Fruit fly (Drosophila melanogaster) whole organism, embryonic: Measurements from ENCODE around the gene Dmtn.
A peak's percentile ranks its signal among the peaks of the same experiment; 100 is the strongest.

Experiments used
- Atf-2 ChIP-seq: fragments of 200-800 bp; sonication (Bioruptor generic); optimal IDR thresholded peaks from 2 replicates; lab custom pipeline; 2016; ENCODE audit warnings: missing biosample characterization, missing genetic modification characterization
- B-H1 ChIP-seq: fragments of 200-800 bp; sonication (Bioruptor generic); IDR thresholded peaks from 3 replicates; pipeline ENCODE4 v1.3.6; 2022; ENCODE audit warnings: missing biosample characterization, missing genetic modification characterization
- C15 ChIP-seq: fragments of 200-800 bp; sonication (Bioruptor generic); IDR thresholded peaks from 3 replicates; pipeline ENCODE4 v1.3.6; 2022; ENCODE audit warnings: missing biosample characterization, missing genetic modification characterization
- CG10431 ChIP-seq: fragments of 200-800 bp; sonication (Bioruptor generic); optimal IDR thresholded peaks from 3 replicates; lab custom pipeline; 2018; ENCODE audit warnings: missing biosample characterization, mild to moderate bottlenecking, missing genetic modification characterization
- CG10462 ChIP-seq: fragments of 200-800 bp; sonication (Bioruptor generic); optimal IDR thresholded peaks from 2 replicates; lab custom pipeline; 2016; ENCODE audit warnings: missing biosample characterization, missing genetic modification characterization
- CG10543 ChIP-seq: fragments of 200-800 bp; sonication (Bioruptor generic); optimal IDR thresholded peaks from 3 replicates; lab custom pipeline; 2017; ENCODE audit warnings: missing biosample characterization, mild to moderate bottlenecking, missing genetic modification characterization, moderate library complexity
- CG10654 ChIP-seq: fragments of 200-800 bp; sonication (Bioruptor generic); optimal IDR thresholded peaks from 2 replicates; lab custom pipeline; 2016; ENCODE audit warnings: missing biosample characterization, missing genetic modification characterization
- CG12104 ChIP-seq: fragments of 200-800 bp; sonication (Bioruptor generic); optimal IDR thresholded peaks from 3 replicates; lab custom pipeline; 2016; ENCODE audit warnings: missing biosample characterization, missing genetic modification characterization
- CG14710 ChIP-seq: fragments of 200-800 bp; sonication (Bioruptor generic); optimal IDR thresholded peaks from 3 replicates; lab custom pipeline; 2019; ENCODE audit warnings: missing biosample characterization, mild to moderate bottlenecking, missing genetic modification characterization, moderate library complexity
- CG15073 ChIP-seq: fragments of 200-800 bp; sonication (Bioruptor generic); optimal IDR thresholded peaks from 2 replicates; lab custom pipeline; 2016; ENCODE audit warnings: missing biosample characterization, missing genetic modification characterization
- CG17361 ChIP-seq: fragments of 200-800 bp; sonication (Bioruptor generic); IDR thresholded peaks from 3 replicates; pipeline ENCODE4 v1.3.6; 2022; ENCODE audit warnings: missing biosample characterization, missing genetic modification characterization
- CG32767 ChIP-seq: fragments of 200-800 bp; sonication (Bioruptor generic); IDR thresholded peaks from 2 replicates; pipeline ENCODE4 v1.3.6; 2022; ENCODE audit warnings: missing biosample characterization, missing genetic modification characterization
- CG32772 ChIP-seq: fragments of 200-800 bp; sonication (Bioruptor generic); IDR thresholded peaks from 2 replicates; pipeline ENCODE4 v1.3.6; 2022; ENCODE audit warnings: missing biosample characterization, missing genetic modification characterization
- CG34224 ChIP-seq: fragments of 200-800 bp; sonication (Bioruptor generic); IDR thresholded peaks from 3 replicates; pipeline ENCODE4 v1.3.6; 2022; ENCODE audit warnings: missing biosample characterization, missing genetic modification characterization; ENCODE audit not compliant: partially characterized antibody
- CG7372 ChIP-seq: fragments of 200-800 bp; sonication (Bioruptor generic); IDR thresholded peaks from 2 replicates; pipeline ENCODE4 v1.3.6; 2022; ENCODE audit warnings: missing biosample characterization, missing genetic modification characterization
- CG8281 ChIP-seq: fragments of 200-800 bp; sonication (Bioruptor generic); optimal IDR thresholded peaks from 2 replicates; lab custom pipeline; 2018; ENCODE audit warnings: missing biosample characterization, mild to moderate bottlenecking, missing genetic modification characterization, moderate library complexity
- CG8290 ChIP-seq, 3 experiments: fragments of 200-800 bp; sonication (Bioruptor generic); optimal IDR thresholded peaks; 2 replicates each; lab custom pipeline; 2016 to 2019; ENCODE audit warnings: missing biosample characterization in 3 of 3, missing genetic modification characterization in 3 of 3, mild to moderate bottlenecking in 2 of 3, moderate library complexity in 1 of 3
- CG8944 ChIP-seq: fragments of 200-800 bp; sonication (Bioruptor generic); optimal IDR thresholded peaks from 3 replicates; lab custom pipeline; 2016; ENCODE audit warnings: missing biosample characterization, missing genetic modification characterization
- CG9876 ChIP-seq: fragments of 200-800 bp; sonication (Bioruptor generic); optimal IDR thresholded peaks from 2 replicates; lab custom pipeline; 2016; ENCODE audit warnings: missing biosample characterization, missing genetic modification characterization
- CoRest ChIP-seq: fragments of 200-800 bp; sonication (Bioruptor generic); optimal IDR thresholded peaks from 3 replicates; lab custom pipeline; 2018; ENCODE audit warnings: missing biosample characterization, mild to moderate bottlenecking, missing genetic modification characterization, moderate library complexity
- Dad ChIP-seq: fragments of 200-800 bp; sonication (Bioruptor generic); optimal IDR thresholded peaks from 3 replicates; lab custom pipeline; 2016; ENCODE audit warnings: missing biosample characterization, missing genetic modification characterization
- Dfd ChIP-seq, 2 experiments: fragments of >200 bp; optimal IDR thresholded peaks; 2 replicates each; lab custom pipeline; 2017; ENCODE audit warnings: missing biosample characterization in 2 of 2, missing genetic modification characterization in 2 of 2
- ERR ChIP-seq: fragments of 200-800 bp; sonication (Bioruptor generic); optimal IDR thresholded peaks from 2 replicates; lab custom pipeline; 2016; ENCODE audit warnings: missing biosample characterization, missing genetic modification characterization
- Eip74EF ChIP-seq, 2 experiments: fragments of 200-800 bp in 1 of 2; fragments of >200 bp in 1 of 2; sonication (Bioruptor generic) in 1 of 2; optimal IDR thresholded peaks; 2 replicates each; lab custom pipeline; 2017 to 2019; ENCODE audit warnings: missing biosample characterization in 2 of 2, missing genetic modification characterization in 2 of 2, mild to moderate bottlenecking in 1 of 2, moderate library complexity in 1 of 2
- Hmr ChIP-seq: fragments of 200-800 bp; sonication (Bioruptor generic); optimal IDR thresholded peaks from 3 replicates; lab custom pipeline; 2017; ENCODE audit warnings: mild to moderate bottlenecking, missing biosample characterization, missing genetic modification reagents, missing genetic modification characterization
- Hr3 ChIP-seq: fragments of 200-800 bp; sonication (Bioruptor generic); optimal IDR thresholded peaks from 3 replicates; lab custom pipeline; 2016; ENCODE audit warnings: missing biosample characterization, missing genetic modification characterization
- NC2β ChIP-seq: fragments of 200-800 bp; sonication (Bioruptor generic); optimal IDR thresholded peaks from 2 replicates; lab custom pipeline; 2016; ENCODE audit warnings: missing biosample characterization, missing genetic modification characterization
- Nf-YB ChIP-seq: fragments of 200-800 bp; sonication (Bioruptor generic); optimal IDR thresholded peaks from 3 replicates; lab custom pipeline; 2019; ENCODE audit warnings: missing biosample characterization, mild to moderate bottlenecking, missing genetic modification characterization, moderate library complexity
- Side ChIP-seq: fragments of 200-800 bp; sonication (Bioruptor generic); optimal IDR thresholded peaks from 2 replicates; lab custom pipeline; 2016; ENCODE audit warnings: missing biosample characterization, missing genetic modification characterization
- Sox102F ChIP-seq: fragments of 200-800 bp; sonication (Bioruptor generic); optimal IDR thresholded peaks from 2 replicates; lab custom pipeline; 2018; ENCODE audit warnings: missing biosample characterization, mild to moderate bottlenecking, missing genetic modification characterization, moderate library complexity
- Ssrp ChIP-seq: fragments of 200-800 bp; sonication (Bioruptor generic); optimal IDR thresholded peaks from 2 replicates; lab custom pipeline; 2018; ENCODE audit warnings: missing biosample characterization, mild to moderate bottlenecking, missing genetic modification characterization, moderate library complexity
- aop ChIP-seq: fragments of 200-800 bp; sonication (Bioruptor generic); IDR thresholded peaks from 2 replicates; pipeline ENCODE4 v1.3.6; 2022; ENCODE audit warnings: missing biosample characterization, missing genetic modification characterization
- bcd ChIP-seq: fragments of 200-800 bp; sonication (Bioruptor generic); optimal IDR thresholded peaks from 2 replicates; lab custom pipeline; 2017; ENCODE audit warnings: missing biosample characterization, mild to moderate bottlenecking, missing genetic modification characterization
- chif ChIP-seq, 2 experiments: fragments of 200-800 bp; sonication (Bioruptor generic); optimal IDR thresholded peaks; 3 replicates each; lab custom pipeline; 2016; ENCODE audit warnings: missing biosample characterization in 2 of 2, missing genetic modification characterization in 2 of 2
- ci ChIP-seq: fragments of 200-800 bp; sonication (Bioruptor generic); IDR thresholded peaks from 3 replicates; pipeline ENCODE4 v1.3.6; 2022; ENCODE audit warnings: missing biosample characterization, missing genetic modification characterization
- da ChIP-seq: fragments of 200-800 bp; sonication (Bioruptor generic); optimal IDR thresholded peaks from 2 replicates; lab custom pipeline; 2016; ENCODE audit warnings: missing biosample characterization, missing genetic modification characterization
- dati ChIP-seq: fragments of 200-800 bp; sonication (Bioruptor generic); IDR thresholded peaks from 2 replicates; pipeline ENCODE4 v1.3.6; 2022; ENCODE audit warnings: missing biosample characterization, missing genetic modification characterization
- gsb-n ChIP-seq: fragments of 200-800 bp; sonication (Bioruptor generic); optimal IDR thresholded peaks from 3 replicates; lab custom pipeline; 2018; ENCODE audit warnings: missing biosample characterization, mild to moderate bottlenecking, missing genetic modification characterization
- her ChIP-seq: fragments of 200-800 bp; sonication (Bioruptor generic); optimal IDR thresholded peaks from 2 replicates; lab custom pipeline; 2016; ENCODE audit warnings: missing biosample characterization, missing genetic modification characterization
- inv ChIP-seq: fragments of 200-800 bp; sonication (Bioruptor generic); IDR thresholded peaks from 2 replicates; pipeline ENCODE4 v1.3.6; 2022; ENCODE audit warnings: missing biosample characterization, missing genetic modification characterization; ENCODE audit not compliant: partially characterized antibody
- lab ChIP-seq: fragments of 200-800 bp; sonication (Bioruptor generic); optimal IDR thresholded peaks from 3 replicates; lab custom pipeline; 2017; ENCODE audit warnings: missing biosample characterization, missing genetic modification characterization, mild to moderate bottlenecking, moderate library complexity, missing genetic modification reagents
- mam ChIP-seq: fragments of 200-800 bp; sonication (Bioruptor generic); optimal IDR thresholded peaks from 3 replicates; lab custom pipeline; 2016; ENCODE audit warnings: missing biosample characterization, missing genetic modification characterization
- onecut ChIP-seq: fragments of 200-800 bp; sonication (Bioruptor generic); IDR thresholded peaks from 2 replicates; pipeline ENCODE4 v1.3.6; 2022; ENCODE audit warnings: missing biosample characterization, missing genetic modification characterization
- org-1 ChIP-seq: fragments of 200-800 bp; sonication (Bioruptor generic); optimal IDR thresholded peaks from 2 replicates; lab custom pipeline; 2017; ENCODE audit warnings: missing biosample characterization, missing genetic modification characterization
- peb ChIP-seq: fragments of 200-800 bp; sonication (Bioruptor generic); IDR thresholded peaks from 2 replicates; pipeline ENCODE4 v1.3.6; 2022; ENCODE audit warnings: missing biosample characterization, missing genetic modification characterization
- psq ChIP-seq: fragments of 200-800 bp; sonication (Bioruptor generic); optimal IDR thresholded peaks from 2 replicates; lab custom pipeline; 2017; ENCODE audit warnings: missing biosample characterization, missing genetic modification characterization
- sd ChIP-seq: fragments of 200-800 bp; sonication (Bioruptor generic); optimal IDR thresholded peaks from 3 replicates; lab custom pipeline; 2018; ENCODE audit warnings: missing biosample characterization, mild to moderate bottlenecking, missing genetic modification characterization, moderate library complexity
- sob ChIP-seq: fragments of 200-800 bp; sonication (Bioruptor generic); IDR thresholded peaks from 2 replicates; pipeline ENCODE4 v1.3.6; 2022; ENCODE audit warnings: missing biosample characterization, missing genetic modification characterization
- toy ChIP-seq: fragments of 200-800 bp; sonication (Bioruptor generic); IDR thresholded peaks from 2 replicates; pipeline ENCODE4 v1.3.6; 2022; ENCODE audit warnings: missing biosample characterization, missing genetic modification characterization

Gene Dmtn

DNA sequence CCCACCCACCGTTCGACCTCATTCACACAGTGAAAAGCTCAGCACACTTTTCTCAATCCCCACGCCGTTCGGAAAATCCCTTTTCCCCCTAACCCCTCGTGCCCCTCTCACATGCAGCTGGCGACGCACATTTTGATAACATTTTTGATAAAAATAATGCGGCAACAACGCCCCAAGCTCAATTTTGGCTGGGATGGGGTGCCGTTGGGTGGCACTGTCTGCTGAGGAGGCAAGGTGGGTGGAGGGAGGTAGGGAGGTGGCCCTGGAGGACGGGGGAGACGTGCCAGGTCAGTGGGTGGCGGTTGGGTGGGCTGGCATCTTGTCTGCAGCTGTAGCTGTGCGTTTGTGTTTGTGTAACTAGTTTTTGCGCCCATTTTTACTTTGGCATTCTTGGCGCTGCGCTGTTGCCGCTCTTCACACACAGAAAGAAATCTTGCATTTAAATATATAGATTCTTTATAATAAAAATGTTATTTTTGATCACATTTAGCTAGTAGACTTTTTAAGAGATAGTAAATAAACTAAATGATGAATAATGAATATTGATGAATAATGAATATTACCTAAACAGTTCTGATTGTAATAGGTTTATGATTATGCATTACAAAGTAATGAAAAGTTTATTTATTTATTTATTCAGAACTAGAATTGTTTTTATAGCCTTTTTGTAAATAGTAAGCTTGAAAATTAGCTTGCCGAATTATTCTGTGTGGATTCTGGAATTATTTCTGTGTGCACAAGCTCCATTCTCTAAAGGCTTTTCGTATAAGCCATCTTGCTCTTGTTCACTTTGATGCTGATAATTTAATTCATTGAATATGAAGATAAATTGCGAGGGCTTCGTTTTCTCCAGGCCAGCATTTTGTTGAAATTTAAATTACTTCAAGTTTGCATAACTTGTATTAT, 9.0 kb upstream of the Dmtn start (continued):
- TF ChIP-seq CG8944 (GFP tag; lab: Kevin White, UChicago) = no peak
- peak; percentile 20 for TF ChIP-seq CG12104 (GFP tag; lab: Kevin White, UChicago)
- peak; percentile 62 for TF ChIP-seq Sox102F (GFP tag; lab: Kevin White, UChicago)
- no peak for TF ChIP-seq Atf-2 (GFP tag; lab: Kevin White, UChicago)
- peak; percentile 76 for TF ChIP-seq ci (GFP tag; lab: Robert Waterston, UW)
- no peak for TF ChIP-seq da (GFP tag; lab: Kevin White, UChicago)
- TF ChIP-seq CG9876 (GFP tag; lab: Kevin White, UChicago) = no peak
- no peak for TF ChIP-seq CG15073 (GFP tag; lab: Kevin White, UChicago)
- TF ChIP-seq Eip74EF (GFP tag; optimal IDR thresholded peaks at IDR 0.05; lab: Kevin White, UChicago) = no peak
- no peak for TF ChIP-seq Side
- TF ChIP-seq CG8281 (tag; lab: Kevin White, UChicago) = no peak
- peak; percentile 21 for TF ChIP-seq Ssrp (tag; lab: Kevin White, UChicago)
- TF ChIP-seq peb (GFP tag; lab: Robert Waterston, UW) = no peak
- TF ChIP-seq NC2β = no peak
- no peak for TF ChIP-seq Nf-YB
- peak; percentile 50 for TF ChIP-seq lab (GFP tag; lab: Kevin White, UChicago)
- TF ChIP-seq CG14710 = peak; percentile 2
- no peak for TF ChIP-seq Dad (GFP tag; lab: Kevin White, UChicago)
- TF ChIP-seq CG10543 = peak; percentile 71
- no peak for TF ChIP-seq CG10654
- no peak for TF ChIP-seq dati (GFP tag; lab: Robert Waterston, UW)
- TF ChIP-seq chif (GFP tag; optimal IDR thresholded peaks at IDR 0.05; lab: Kevin White, UChicago) = no peak
- peak; percentile 47 for TF ChIP-seq CoRest
- no peak for TF ChIP-seq mam (GFP tag; lab: Kevin White, UChicago)
- no peak for TF ChIP-seq her (GFP tag; lab: Kevin White, UChicago)
- no peak for TF ChIP-seq org-1 (GFP tag; lab: Kevin White, UChicago)
- peak; percentile 74 for TF ChIP-seq CG17361 (GFP tag; lab: Robert Waterston, UW)
- TF ChIP-seq CG7372 (GFP tag; lab: Robert Waterston, UW) = no peak
- TF ChIP-seq bcd (GFP tag; lab: Kevin White, UChicago) = peak; percentile 21
- no peak for TF ChIP-seq ERR
- TF ChIP-seq CG10431 (GFP tag; lab: Kevin White, UChicago) = no peak
- no peak for TF ChIP-seq inv (GFP tag; lab: Robert Waterston, UW)
- no peak for TF ChIP-seq aop (GFP tag; lab: Robert Waterston, UW)
- no peak for TF ChIP-seq CG10462 (GFP tag; lab: Kevin White, UChicago)

DNA sequence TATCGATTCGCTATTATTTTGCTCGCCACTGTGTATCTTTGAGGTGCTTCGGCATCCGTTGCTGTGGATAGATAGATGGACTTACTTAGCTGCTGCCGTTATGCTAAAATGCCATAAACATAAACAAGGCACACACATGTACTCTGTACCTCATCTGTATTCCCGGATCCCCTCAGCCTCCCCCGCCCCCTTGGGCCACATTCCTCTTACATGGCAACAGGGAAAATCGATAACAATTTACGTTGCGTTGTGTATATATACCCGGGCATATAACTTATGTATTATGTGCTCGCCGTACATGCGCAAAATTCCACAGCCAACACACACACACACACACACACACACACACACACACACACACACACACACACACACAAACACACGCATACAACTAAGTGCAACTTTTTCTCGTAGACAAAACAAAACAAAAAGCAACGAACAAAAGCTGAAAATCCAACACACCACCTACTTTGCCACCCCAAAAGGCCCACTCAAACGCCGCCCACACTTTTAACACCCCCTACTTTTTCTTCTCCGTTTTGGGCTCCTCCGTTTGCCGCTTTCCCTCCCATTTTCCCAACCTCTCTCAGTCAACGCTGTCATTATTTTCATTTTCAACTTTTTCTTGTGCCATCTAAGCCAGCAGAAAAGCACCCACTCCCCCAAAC, 8.2 kb upstream of the Dmtn start:
- TF ChIP-seq toy (GFP tag; lab: Robert Waterston, UW) (no peak), sd (tag; lab: Kevin White, UChicago) (peak; percentile 69), B-H1 (no peak), gsb-n (tag; lab: Kevin White, UChicago) (no peak), onecut (GFP tag; lab: Robert Waterston, UW) (peak; percentile 97), Dfd (GFP tag; optimal IDR thresholded peaks at IDR 0.05; lab: Kevin White, UChicago) (peak in 1 of 2 experiments; percentile 44), sob (0 out of 2 replicates have a peak, but pooled peaks have one; percentile 7), Hr3 (GFP tag; lab: Kevin White, UChicago) (no peak), C15 (GFP tag; lab: Robert Waterston, UW) (no peak), CG8290 (GFP tag; optimal IDR thresholded peaks at IDR 0.05; lab: Kevin White, UChicago) (no peak), CG8290 (tag; optimal IDR thresholded peaks at IDR 0.05; lab: Kevin White, UChicago) (peak in 1 of 2 experiments; percentile 15), Hmr (GFP tag; lab: Kevin White, UChicago) (no peak), psq (peak; percentile 60), CG34224 (GFP tag; lab: Robert Waterston, UW) (no peak), CG32767 (no peak), CG32772 (no peak)
